Worm (Caenorhabditis elegans) whole organism, L4 larva: ENCODE results near the gene B0554.4.

Source experiments
- F26F4.8 ChIP-seq: fragments of 200-800 bp; sonication (Bioruptor generic); conservative IDR thresholded peaks from 2 replicates; pipeline ENCODE4 v1.3.6; 2022; ENCODE audit warnings: missing genetic modification characterization, missing compliant biosample characterization
- F37D6.2 ChIP-seq: sonication (generic microtip); optimal IDR thresholded peaks from 2 replicates; lab custom pipeline; 2016; ENCODE audit warnings: mild to moderate bottlenecking, missing genetic modification characterization, missing compliant biosample characterization
- T20F7.1 ChIP-seq: fragments of 200-800 bp; sonication (Bioruptor generic); optimal IDR thresholded peaks from 2 replicates; lab custom pipeline; 2018; ENCODE audit warnings: mild to moderate bottlenecking, missing genetic modification characterization, missing compliant biosample characterization
- ZK546.5 ChIP-seq, 2 experiments: sonication (generic microtip); optimal IDR thresholded peaks; 2 replicates each; lab custom pipeline; 2017; ENCODE audit warnings: missing biosample characterization in 2 of 2, missing genetic modification characterization in 2 of 2
- aha-1 ChIP-seq: fragments of 150-350 bp; peaks from one replicate; lab custom pipeline; 2014; ENCODE audit warnings: missing biosample characterization, missing genetic modification characterization
- attf-4 ChIP-seq: sonication (generic microtip); optimal IDR thresholded peaks from 3 replicates; lab custom pipeline; 2017; ENCODE audit warnings: missing biosample characterization, missing genetic modification characterization
- ceh-20 ChIP-seq: fragments of 200-800 bp; sonication (Bioruptor generic); IDR thresholded peaks from 2 replicates; pipeline ENCODE4 v1.3.6; 2022; ENCODE audit warnings: missing genetic modification reagents, missing genetic modification characterization, missing compliant biosample characterization
- ceh-62 ChIP-seq: sonication (generic microtip); optimal IDR thresholded peaks from 2 replicates; lab custom pipeline; 2017; ENCODE audit warnings: missing biosample characterization, missing genetic modification characterization
- ceh-82 ChIP-seq: sonication (generic microtip); optimal IDR thresholded peaks from 2 replicates; lab custom pipeline; 2017; ENCODE audit warnings: missing biosample characterization, missing genetic modification characterization
- ces-1 ChIP-seq: fragments of 150-350 bp; sonication (generic microtip); optimal IDR thresholded peaks from 4 replicates; lab custom pipeline; 2014; ENCODE audit warnings: missing biosample characterization, missing genetic modification reagents, missing genetic modification characterization
- cey-2 ChIP-seq: sonication (generic microtip); optimal IDR thresholded peaks from 3 replicates; lab custom pipeline; 2017; ENCODE audit warnings: missing genetic modification characterization, mild to moderate bottlenecking, missing compliant biosample characterization, antibody characterized with exemption, borderline replicate concordance; ENCODE audit not compliant: insufficient read depth
- daf-16 ChIP-seq, 3 experiments: sonication (generic microtip); optimal IDR thresholded peaks; 2 replicates each; lab custom pipeline; 2016 to 2017; ENCODE audit warnings: missing genetic modification characterization in 3 of 3, missing genetic modification reagents in 3 of 3, mild to moderate bottlenecking in 2 of 3, missing compliant biosample characterization in 2 of 3, missing biosample characterization in 1 of 3, moderate library complexity in 1 of 3
- daf-19 ChIP-seq: fragments of 200-800 bp; sonication (Bioruptor generic); conservative IDR thresholded peaks from 2 replicates; pipeline ENCODE4 v1.3.6; 2022; ENCODE audit warnings: missing genetic modification characterization, missing compliant biosample characterization
- dmd-6 ChIP-seq: fragments of 200-800 bp; sonication (Bioruptor generic); IDR thresholded peaks from 2 replicates; pipeline ENCODE4 v1.3.6; 2022; ENCODE audit warnings: missing genetic modification reagents, missing genetic modification characterization, missing compliant biosample characterization
- dmd-8 ChIP-seq: fragments of 200-800 bp; sonication (Bioruptor generic); IDR thresholded peaks from 2 replicates; pipeline ENCODE4 v1.3.6; 2022; ENCODE audit warnings: missing genetic modification characterization, missing compliant biosample characterization
- dve-1 ChIP-seq: sonication (generic microtip); optimal IDR thresholded peaks from 2 replicates; lab custom pipeline; 2017; ENCODE audit warnings: antibody characterized with exemption, mild to moderate bottlenecking, missing genetic modification characterization, missing compliant biosample characterization; ENCODE audit not compliant: insufficient read depth
- fkh-10 ChIP-seq: fragments of 150-350 bp; optimal IDR thresholded peaks from 2 replicates; lab custom pipeline; 2014; ENCODE audit warnings: missing biosample characterization, missing genetic modification reagents, missing genetic modification characterization
- fos-1 ChIP-seq: fragments of 150-350 bp; optimal IDR thresholded peaks from 2 replicates; lab custom pipeline; 2014; ENCODE audit warnings: missing biosample characterization, missing genetic modification characterization
- hlh-11 ChIP-seq: fragments of 200-800 bp; sonication (Bioruptor generic); optimal IDR thresholded peaks from 2 replicates; lab custom pipeline; 2018; ENCODE audit warnings: mild to moderate bottlenecking, missing genetic modification characterization, missing compliant biosample characterization
- hlh-30 ChIP-seq: sonication (generic microtip); optimal IDR thresholded peaks from 2 replicates; lab custom pipeline; 2017; ENCODE audit warnings: antibody characterized with exemption, mild to moderate bottlenecking, missing genetic modification characterization, missing compliant biosample characterization; ENCODE audit not compliant: insufficient read depth
- hmg-1.1 ChIP-seq: fragments of 200-800 bp; sonication (Bioruptor generic); IDR thresholded peaks from 2 replicates; pipeline ENCODE4 v1.3.6; 2022; ENCODE audit warnings: missing genetic modification reagents, missing genetic modification characterization, missing compliant biosample characterization
- jun-1 ChIP-seq: fragments of 150-350 bp; optimal IDR thresholded peaks from 2 replicates; lab custom pipeline; 2014; ENCODE audit warnings: missing biosample characterization, missing genetic modification reagents, missing genetic modification characterization
- lsy-2 ChIP-seq, 2 experiments: fragments of 150-350 bp in 1 of 2; sonication (generic microtip) in 1 of 2; optimal IDR thresholded peaks; 2 replicates each; lab custom pipeline; 2014 to 2017; ENCODE audit warnings: missing biosample characterization in 2 of 2, missing genetic modification characterization in 2 of 2
- mdl-1 ChIP-seq, 2 experiments: fragments of 150-350 bp in 1 of 2; sonication (generic microtip) in 1 of 2; optimal IDR thresholded peaks; 2 replicates each; lab custom pipeline; 2014 to 2017; ENCODE audit warnings: missing biosample characterization in 2 of 2, missing genetic modification characterization in 2 of 2
- mep-1 ChIP-seq: fragments of 150-350 bp; sonication (generic microtip); optimal IDR thresholded peaks from 3 replicates; lab custom pipeline; 2014; ENCODE audit warnings: missing biosample characterization, missing genetic modification characterization
- mxl-3 ChIP-seq: fragments of 200-800 bp; sonication (Bioruptor generic); optimal IDR thresholded peaks from 2 replicates; lab custom pipeline; 2018; ENCODE audit warnings: mild to moderate bottlenecking, missing genetic modification characterization, missing compliant biosample characterization
- nhr-10 ChIP-seq: fragments of 150-350 bp; optimal IDR thresholded peaks from 2 replicates; lab custom pipeline; 2014; ENCODE audit warnings: missing biosample characterization, missing genetic modification characterization
- nhr-11 ChIP-seq: fragments of 150-350 bp; optimal IDR thresholded peaks from 2 replicates; lab custom pipeline; 2014; ENCODE audit warnings: missing biosample characterization, missing genetic modification characterization
- nhr-25 ChIP-seq: sonication (generic microtip); optimal IDR thresholded peaks from 2 replicates; lab custom pipeline; 2017; ENCODE audit warnings: missing genetic modification characterization, mild to moderate bottlenecking, missing compliant biosample characterization, antibody characterized with exemption, moderate library complexity, borderline replicate concordance; ENCODE audit not compliant: insufficient read depth
- nhr-28 ChIP-seq: fragments of 150-350 bp; optimal IDR thresholded peaks from 2 replicates; lab custom pipeline; 2014; ENCODE audit warnings: missing biosample characterization, missing genetic modification characterization
- nhr-41 ChIP-seq: fragments of 200-800 bp; sonication (Bioruptor generic); IDR thresholded peaks from 2 replicates; pipeline ENCODE4 v1.3.6; 2022; ENCODE audit warnings: missing genetic modification reagents, missing genetic modification characterization, missing compliant biosample characterization
- nhr-48 ChIP-seq: sonication (generic microtip); optimal IDR thresholded peaks from 2 replicates; lab custom pipeline; 2016; ENCODE audit warnings: mild to moderate bottlenecking, missing genetic modification characterization, missing compliant biosample characterization
- nhr-6 ChIP-seq: fragments of 150-350 bp; optimal IDR thresholded peaks from 2 replicates; lab custom pipeline; 2014; ENCODE audit warnings: missing biosample characterization, missing genetic modification characterization
- nhr-77 ChIP-seq: fragments of 150-350 bp; optimal IDR thresholded peaks from 2 replicates; lab custom pipeline; 2014; ENCODE audit warnings: missing biosample characterization, missing genetic modification characterization
- pqm-1 ChIP-seq: sonication (generic microtip); optimal IDR thresholded peaks from 2 replicates; lab custom pipeline; 2017; ENCODE audit warnings: missing biosample characterization, missing genetic modification characterization
- snpc-4 ChIP-seq: fragments of 150-350 bp; optimal IDR thresholded peaks from 2 replicates; lab custom pipeline; 2014; ENCODE audit warnings: missing biosample characterization, missing genetic modification characterization
- tra-1 ChIP-seq: fragments of 200-800 bp; sonication (Bioruptor generic); IDR thresholded peaks from 2 replicates; pipeline ENCODE4 v1.3.6; 2022; ENCODE audit warnings: missing genetic modification reagents, missing genetic modification characterization, missing compliant biosample characterization
- unc-62 ChIP-seq, 3 experiments: fragments of 150-350 bp in 1 of 3; sonication (generic microtip); optimal IDR thresholded peaks in 2 of 3; peaks in 1 of 3; 1 replicate in 1 of 3; 2 replicates in 2 of 3; lab custom pipeline; 2014 to 2017; ENCODE audit warnings: missing biosample characterization in 3 of 3, missing genetic modification characterization in 3 of 3, missing genetic modification reagents in 3 of 3, missing genotype in 1 of 3
- zip-2 ChIP-seq: fragments of 150-350 bp; optimal IDR thresholded peaks from 2 replicates; lab custom pipeline; 2014; ENCODE audit warnings: missing biosample characterization, missing genetic modification characterization
- ztf-11 ChIP-seq: fragments of 150-350 bp; optimal IDR thresholded peaks from 2 replicates; lab custom pipeline; 2014; ENCODE audit warnings: missing biosample characterization, missing genetic modification characterization

The B0554.4 gene

ce11 chrV:428844-429243, at the start of gene B0554.4:
Gene B0554.4, plus strand, starts transcription at chrV:429144.
- no peak for TF ChIP-seq snpc-4 (tag; lab: Kevin White, UChicago)
- peak in 1 of 2 experiments; percentile 75 for TF ChIP-seq unc-62 (GFP tag; optimal IDR thresholded peaks at IDR 0.05 in 1 of 2; lab: Kevin White, UChicago)
- TF ChIP-seq unc-62 (tag; optimal IDR thresholded peaks at IDR 0.05; lab: Kevin White, UChicago), result no peak

- TF ChIP-seq dmd-8 (GFP tag; lab: Robert Waterston, UW) (no peak), ces-1 (no peak), ztf-11 (tag; lab: Kevin White, UChicago) (no peak), ceh-20 (GFP tag; lab: Robert Waterston, UW) (no peak), hlh-30 (no peak), nhr-77 (tag; lab: Kevin White, UChicago) (no peak), nhr-11 (tag; lab: Kevin White, UChicago) (no peak), fos-1 (tag; lab: Kevin White, UChicago) (no peak), fkh-10 (GFP tag; lab: Kevin White, UChicago) (no peak), jun-1 (tag; lab: Kevin White, UChicago) (no peak), hlh-11 (no peak), mep-1 (tag; lab: Kevin White, UChicago) (no peak), F26F4.8 (GFP tag; lab: Robert Waterston, UW) (no peak), hmg-1.1 (GFP tag; lab: Robert Waterston, UW) (no peak), zip-2 (no peak), daf-19 (GFP tag; lab: Robert Waterston, UW) (no peak), ceh-62 (tag; lab: Kevin White, UChicago) (no peak)
Measured at ce11 chrV:380186-380585, 48.8 kb upstream of the B0554.4 start, which contains the start of gene mltn-8. Gene mltn-8, minus strand, starts transcription at chrV:380286.

ce11 chrV:381227-381950, 47.6 kb upstream of the B0554.4 start, which contains the start of gene ZK6.8:
Gene ZK6.8, plus strand, starts transcription at chrV:381908.
- no peak for TF ChIP-seq nhr-6 (tag; lab: Kevin White, UChicago)
- TF ChIP-seq mep-1 (tag; lab: Kevin White, UChicago), result no peak
- TF ChIP-seq aha-1 (tag; lab: Kevin White, UChicago), result peak; percentile 51
- no peak for TF ChIP-seq ZK546.5 (tag; optimal IDR thresholded peaks at IDR 0.05; lab: Kevin White, UChicago)
- no peak for TF ChIP-seq nhr-41
- peak; percentile 48 for TF ChIP-seq dve-1
- TF ChIP-seq tra-1 (GFP tag; lab: Robert Waterston, UW), result no peak
- peak; percentile 43 for TF ChIP-seq dmd-6 (GFP tag; lab: Robert Waterston, UW)
- peak in 1 of 2 experiments; percentile 33 for TF ChIP-seq lsy-2 (tag; optimal IDR thresholded peaks at IDR 0.05; lab: Kevin White, UChicago)
- TF ChIP-seq daf-16 (GFP tag; optimal IDR thresholded peaks at IDR 0.05; lab: Kevin White, UChicago), result no peak
- TF ChIP-seq daf-16 (tag; optimal IDR thresholded peaks at IDR 0.05; lab: Kevin White, UChicago), result peak; percentile 68
- peak; percentile 87 for TF ChIP-seq hlh-11
- peak in 1 of 2 experiments; percentile 93 for TF ChIP-seq unc-62 (GFP tag; optimal IDR thresholded peaks at IDR 0.05 in 1 of 2; lab: Kevin White, UChicago)
- TF ChIP-seq unc-62 (tag; optimal IDR thresholded peaks at IDR 0.05; lab: Kevin White, UChicago), result no peak
- no peak for TF ChIP-seq T20F7.1 (GFP tag; lab: Kevin White, UChicago)
- peak; percentile 36 for TF ChIP-seq nhr-25 (tag; lab: Kevin White, UChicago)
- peak; percentile 73 for TF ChIP-seq hlh-30
- no peak for TF ChIP-seq snpc-4 (tag; lab: Kevin White, UChicago)
- peak; percentile 45 to 88 for TF ChIP-seq mdl-1 (tag; optimal IDR thresholded peaks at IDR 0.05; lab: Kevin White, UChicago)
- peak; percentile 88 for TF ChIP-seq nhr-48 (tag; lab: Kevin White, UChicago)
- TF ChIP-seq pqm-1 (tag; lab: Kevin White, UChicago), result peak; percentile 6
- TF ChIP-seq cey-2 (tag; lab: Kevin White, UChicago), result peak; percentile 82
- TF ChIP-seq mxl-3 (GFP tag; lab: Kevin White, UChicago), result peak; percentile 91
- peak; percentile 11 for TF ChIP-seq nhr-10
- TF ChIP-seq ceh-82 (tag; lab: Kevin White, UChicago), result no peak
- TF ChIP-seq nhr-28 (tag; lab: Kevin White, UChicago), result peak; percentile 87
- TF ChIP-seq attf-4 (tag; lab: Kevin White, UChicago), result no peak
- no peak for TF ChIP-seq nhr-77 (tag; lab: Kevin White, UChicago)
- no peak for TF ChIP-seq F37D6.2
